Worm (Caenorhabditis elegans) whole organism, L4/young adult: ENCODE data around the gene itm-2.

Experiments used
- W03F9.2 ChIP-seq: fragments of 150-350 bp; optimal IDR thresholded peaks from 2 replicates; lab custom pipeline; 2014; ENCODE audit warnings: missing biosample characterization, missing genetic modification characterization
- dao-5 ChIP-seq: sonication (generic microtip); optimal IDR thresholded peaks from 2 replicates; lab custom pipeline; 2016; ENCODE audit warnings: missing genotype, missing genetic modification characterization, moderate library complexity, missing compliant biosample characterization
- him-1 ChIP-seq: sonication (generic microtip); optimal IDR thresholded peaks from 2 replicates; lab custom pipeline; 2016; ENCODE audit warnings: missing genotype, missing genetic modification reagents, missing genetic modification characterization, missing compliant biosample characterization

Gene itm-2

ce11 chrX:5479876-5480580, 35.1 kb downstream of the itm-2 start:
- no peak for TF ChIP-seq dao-5 (tag; lab: Kevin White, UChicago)
- TF ChIP-seq W03F9.2 (tag; lab: Kevin White, UChicago) = no peak
- TF ChIP-seq him-1 = no peak

- TF ChIP-seq W03F9.2 (tag; lab: Kevin White, UChicago) (no peak), dao-5 (tag; lab: Kevin White, UChicago) (no peak), him-1 (no peak)
Measured at ce11 chrX:5485284-5485927, 40.4 kb downstream of the itm-2 start.

DNA sequence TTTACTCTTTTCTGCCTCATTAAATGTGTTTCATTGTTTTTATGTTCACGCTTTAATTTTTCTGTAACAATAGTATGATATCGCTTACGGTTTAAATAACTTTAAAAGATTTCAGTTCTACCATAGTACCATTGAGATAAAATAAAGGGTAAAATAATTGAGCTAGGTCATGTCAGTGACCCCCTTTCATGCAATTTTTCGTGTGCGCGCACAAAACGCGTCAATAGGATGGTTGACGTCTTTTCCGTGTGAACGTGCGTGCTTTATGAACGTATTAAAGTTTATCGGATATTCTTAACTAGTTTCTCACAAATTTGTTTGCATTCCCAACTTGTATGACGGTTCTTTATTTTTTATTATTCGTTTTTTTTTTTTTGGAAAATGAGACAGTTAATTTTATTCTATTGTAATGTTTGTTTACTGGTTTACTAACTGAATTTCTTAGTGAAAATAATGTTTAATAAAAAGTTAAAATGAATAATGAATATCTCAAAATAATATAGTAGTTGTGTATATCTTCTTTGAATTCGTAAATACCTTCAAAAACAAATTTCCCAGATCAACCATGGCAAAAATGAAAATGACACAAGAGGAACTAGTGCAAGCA, 41.1 kb downstream of the itm-2 start, which contains the start of gene C25F6.1:
Gene C25F6.1, plus strand, starts transcription at position 557 of the 607 bp plus-strand sequence.
- TF ChIP-seq dao-5 (tag; lab: Kevin White, UChicago) = no peak
- no peak for TF ChIP-seq W03F9.2 (tag; lab: Kevin White, UChicago)
- TF ChIP-seq him-1 = no peak

DNA sequence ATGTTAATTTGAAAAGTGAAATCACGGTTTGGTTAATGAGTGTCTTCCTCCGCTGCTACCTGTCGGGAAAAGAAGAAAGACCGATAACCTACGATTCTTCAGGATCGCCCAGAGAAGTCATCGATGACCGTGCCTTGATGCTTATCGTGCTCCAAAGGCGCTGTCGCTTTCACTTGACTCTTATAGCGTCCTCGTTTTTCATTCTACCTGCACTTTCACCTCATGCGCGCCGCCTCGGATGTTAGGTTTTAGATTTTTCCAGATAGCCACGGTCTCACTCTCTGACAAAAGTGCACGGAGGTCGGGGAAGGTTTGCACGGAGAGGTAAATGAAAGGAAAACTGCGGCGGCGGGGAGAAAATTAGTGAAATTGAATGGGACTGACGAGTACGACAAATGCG, 43.9 kb downstream of the itm-2 start:
- TF ChIP-seq him-1 (no peak), W03F9.2 (tag; lab: Kevin White, UChicago) (no peak), dao-5 (tag; lab: Kevin White, UChicago) (no peak)

DNA sequence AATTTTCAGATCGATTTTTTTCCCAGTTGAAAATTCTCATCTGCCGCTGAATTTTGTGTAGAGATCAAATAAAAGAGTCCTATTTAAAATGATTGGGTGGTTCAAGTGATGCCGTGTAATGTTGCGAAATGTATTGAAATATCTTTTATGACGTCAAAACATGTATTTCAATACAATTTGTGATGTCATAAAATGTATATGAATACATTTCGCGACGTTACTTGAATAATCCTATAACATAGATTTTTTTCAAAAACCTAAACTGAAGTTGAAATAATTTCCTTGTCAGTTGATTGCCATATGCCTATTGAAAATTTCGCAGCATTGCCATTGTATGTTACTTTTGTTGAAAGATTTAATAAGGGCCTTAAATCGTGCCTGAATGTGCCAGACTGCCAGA, 44.6 kb downstream of the itm-2 start, which contains the start of gene F55D1.1:
Gene F55D1.1, plus strand, starts transcription at position 301 of the 400 bp plus-strand sequence.
- TF ChIP-seq him-1 (no peak), dao-5 (tag; lab: Kevin White, UChicago) (no peak), W03F9.2 (tag; lab: Kevin White, UChicago) (no peak)

DNA sequence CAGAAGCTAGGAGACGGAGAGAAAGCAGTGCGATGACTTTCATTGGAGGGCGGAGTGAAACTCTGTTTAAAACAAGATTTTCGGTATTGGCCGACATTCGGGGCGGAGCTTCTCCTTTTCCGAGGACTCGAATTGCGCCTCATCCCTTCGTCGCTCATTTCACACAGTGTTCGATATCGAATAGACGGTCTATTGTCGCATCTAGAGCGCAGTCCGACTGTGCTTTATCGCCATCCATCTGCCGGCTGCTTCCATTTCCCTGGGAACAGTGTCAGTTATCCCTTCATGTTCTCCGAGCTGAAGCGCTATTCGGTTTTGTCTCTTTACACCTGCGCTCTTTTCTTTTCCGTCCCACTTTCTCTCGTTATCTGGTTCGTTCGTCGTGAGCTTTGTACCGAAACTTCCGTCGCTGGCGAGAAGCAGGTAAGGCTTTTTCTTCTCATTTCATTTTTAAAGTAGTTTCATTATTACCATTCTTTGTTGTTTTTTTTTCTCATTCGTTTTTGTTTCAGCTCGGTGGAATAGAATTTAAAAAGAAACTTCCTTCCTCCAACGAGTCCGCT, 47.9 kb downstream of the itm-2 start, which contains the start of the genes bus-8A and bus-8B:
Gene bus-8A, plus strand, starts transcription at position 96 of the 563 bp plus-strand sequence.
Gene bus-8B, plus strand, starts transcription at position 513 of the 563 bp plus-strand sequence.
- TF ChIP-seq him-1 (no peak), W03F9.2 (tag; lab: Kevin White, UChicago) (no peak), dao-5 (tag; lab: Kevin White, UChicago) (no peak)
